Fruit fly (Drosophila melanogaster) whole organism, pupa: ENCODE results near the gene CG42367.

Experiments
- CG12605 ChIP-seq: fragments of 200-800 bp; sonication (Bioruptor generic); IDR thresholded peaks from 2 replicates; pipeline ENCODE4 v1.3.6; 2022; ENCODE audit warnings: missing biosample characterization, missing genetic modification characterization
- CG13204 ChIP-seq: fragments of 200-800 bp; sonication (Bioruptor generic); optimal IDR thresholded peaks from 2 replicates; lab custom pipeline; 2018; ENCODE audit warnings: missing biosample characterization, mild to moderate bottlenecking, missing genetic modification characterization, moderate library complexity
- CG15710 ChIP-seq: fragments of 200-800 bp; sonication (Bioruptor generic); optimal IDR thresholded peaks from 2 replicates; lab custom pipeline; 2018; ENCODE audit warnings: missing biosample characterization, mild to moderate bottlenecking, missing genetic modification characterization, moderate library complexity
- CG17806 ChIP-seq: fragments of 200-800 bp; sonication (Bioruptor generic); optimal IDR thresholded peaks from 2 replicates; lab custom pipeline; 2018; ENCODE audit warnings: missing biosample characterization, mild to moderate bottlenecking, missing genetic modification characterization, moderate library complexity
- CG34367 ChIP-seq: fragments of 200-800 bp; sonication (Bioruptor generic); optimal IDR thresholded peaks from 2 replicates; lab custom pipeline; 2018; ENCODE audit warnings: missing biosample characterization, mild to moderate bottlenecking, missing genetic modification characterization
- CG4496 ChIP-seq: fragments of 200-800 bp; sonication (Bioruptor generic); IDR thresholded peaks from 3 replicates; pipeline ENCODE4 v1.3.6; 2022; ENCODE audit warnings: missing biosample characterization, missing genetic modification characterization
- D1 ChIP-seq: fragments of 200-800 bp; sonication (Bioruptor generic); optimal IDR thresholded peaks from 2 replicates; lab custom pipeline; 2018; ENCODE audit warnings: missing biosample characterization, mild to moderate bottlenecking, missing genetic modification characterization, moderate library complexity
- EcR ChIP-seq: fragments of 200-800 bp; sonication (Bioruptor generic); optimal IDR thresholded peaks from 3 replicates; lab custom pipeline; 2019; ENCODE audit warnings: missing biosample characterization, missing genetic modification characterization, mild to moderate bottlenecking, moderate library complexity, missing genetic modification reagents
- Ets98B ChIP-seq: fragments of 200-800 bp; sonication (Bioruptor generic); IDR thresholded peaks from 2 replicates; pipeline ENCODE4 v1.3.6; 2022; ENCODE audit warnings: missing biosample characterization, missing genetic modification characterization
- Snoo ChIP-seq: fragments of 200-800 bp; sonication (Bioruptor generic); optimal IDR thresholded peaks from 3 replicates; lab custom pipeline; 2017; ENCODE audit warnings: missing biosample characterization, mild to moderate bottlenecking, missing genetic modification characterization, inconsistent platforms
- fd96Ca ChIP-seq: fragments of 200-800 bp; sonication (Bioruptor generic); IDR thresholded peaks from 3 replicates; pipeline ENCODE4 v1.3.6; 2022; ENCODE audit warnings: missing biosample characterization, missing genetic modification characterization
- rn ChIP-seq: fragments of 200-800 bp; sonication (Bioruptor generic); IDR thresholded peaks from 2 replicates; pipeline ENCODE4 v1.3.6; 2022; ENCODE audit warnings: missing biosample characterization, missing genetic modification characterization

DNA sequence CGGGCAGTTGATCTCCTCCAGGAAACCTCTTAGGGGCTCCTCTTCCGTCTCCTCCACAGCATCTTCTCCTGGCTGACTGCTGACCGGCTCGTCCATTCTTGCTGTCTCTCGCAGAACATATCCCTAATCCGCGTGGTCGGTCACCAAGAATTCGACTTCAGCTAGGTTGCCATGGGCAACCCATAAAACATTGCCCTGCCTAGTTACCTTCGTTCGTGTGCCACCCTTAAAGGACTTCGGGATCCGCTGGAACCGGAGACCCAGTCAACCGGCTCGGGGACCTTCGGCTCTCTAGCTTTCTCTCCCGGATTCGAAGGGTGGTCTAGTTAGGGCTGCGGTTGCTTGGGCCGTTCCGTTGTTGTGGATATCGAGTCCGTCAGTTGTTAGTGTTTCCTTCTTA, 5.6 kb upstream of the CG42367 start, which contains the start of the genes TbCMF46 and CG42366:
- TF ChIP-seq EcR (GFP tag; lab: Kevin White, UChicago) = no peak
- TF ChIP-seq CG34367 (tag; lab: Kevin White, UChicago) = no peak
- no peak for TF ChIP-seq CG12605
- TF ChIP-seq D1 (tag; lab: Kevin White, UChicago) = no peak
- TF ChIP-seq Ets98B (GFP tag; lab: Robert Waterston, UW) = no peak
- no peak for TF ChIP-seq CG4496 (GFP tag; lab: Robert Waterston, UW)
- no peak for TF ChIP-seq Snoo (tag; lab: Kevin White, UChicago)
- TF ChIP-seq CG17806 (tag; lab: Kevin White, UChicago) = no peak
- TF ChIP-seq rn = no peak
- no peak for TF ChIP-seq CG15710 (tag; lab: Kevin White, UChicago)
- TF ChIP-seq fd96Ca = no peak
- TF ChIP-seq CG13204 (GFP tag; lab: Kevin White, UChicago) = no peak
